Fruit fly (Drosophila melanogaster) whole organism: ENCODE results near the gene PH4alphaEFB.

Experiments
- CG8478 ChIP-seq: fragments of >200 bp; optimal IDR thresholded peaks from 2 replicates; lab custom pipeline; 2018; ENCODE audit warnings: inconsistent platforms
- psq ChIP-seq: fragments of >200 bp; optimal IDR thresholded peaks from 2 replicates; lab custom pipeline; 2017
- usp ChIP-seq: fragments of >200 bp; optimal IDR thresholded peaks from 2 replicates; lab custom pipeline; 2017; ENCODE audit warnings: missing biosample characterization, missing genetic modification characterization, mixed read lengths

DNA sequence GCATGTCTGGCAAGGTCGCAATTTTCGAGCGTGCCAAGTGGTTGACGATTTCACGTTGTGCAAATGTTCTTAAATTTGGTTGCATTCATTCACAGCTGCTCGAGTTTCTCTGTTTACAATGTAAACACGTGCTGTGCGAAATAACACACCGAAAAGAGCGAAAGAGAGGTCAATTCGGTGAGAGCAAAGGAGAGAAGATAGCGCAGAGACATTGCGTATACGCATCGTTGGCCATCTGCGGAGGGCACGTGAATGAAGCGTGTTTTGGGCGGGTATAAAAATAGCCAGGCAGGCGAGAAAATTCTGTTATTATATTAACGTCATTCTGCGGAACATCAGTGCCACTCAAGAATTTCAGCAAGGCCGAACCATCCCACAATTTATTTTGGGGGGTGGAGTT, 11.4 kb upstream of the PH4alphaEFB start:
- TF ChIP-seq CG8478 (lab: Kevin White, UChicago) (no peak), psq (no peak), usp (no peak)
